Worm (Caenorhabditis elegans) whole organism, mixed stage, embryonic: ENCODE results near the gene garr-1.
A peak's percentile ranks its signal among the peaks of the same experiment; 100 is the strongest.

ENCODE experiments used
- M03D4.4 ChIP-seq: sonication (generic microtip); optimal IDR thresholded peaks from 2 replicates; lab custom pipeline; 2017; ENCODE audit warnings: mild to moderate bottlenecking, missing genetic modification characterization, missing compliant biosample characterization
- bed-3 ChIP-seq: fragments of 200-800 bp; sonication (Bioruptor generic); optimal IDR thresholded peaks from 3 replicates; lab custom pipeline; 2018; ENCODE audit warnings: mild to moderate bottlenecking, missing genetic modification characterization, moderate library complexity, missing compliant biosample characterization
- blmp-1 ChIP-seq: fragments of 150-350 bp; optimal IDR thresholded peaks from 2 replicates; lab custom pipeline; 2014; ENCODE audit warnings: missing biosample characterization, missing genetic modification characterization
- ceh-39 ChIP-seq: fragments of 150-350 bp; optimal IDR thresholded peaks from 2 replicates; lab custom pipeline; 2014; ENCODE audit warnings: missing biosample characterization, missing genetic modification characterization
- ceh-43 ChIP-seq: fragments of 200-800 bp; sonication (Bioruptor generic); optimal IDR thresholded peaks from 2 replicates; lab custom pipeline; 2018; ENCODE audit warnings: mild to moderate bottlenecking, missing genetic modification characterization, moderate library complexity, missing compliant biosample characterization
- ceh-83 ChIP-seq: fragments of 200-800 bp; sonication (Bioruptor generic); optimal IDR thresholded peaks from 2 replicates; lab custom pipeline; 2018; ENCODE audit warnings: mild to moderate bottlenecking, missing genetic modification characterization, missing compliant biosample characterization
- ces-1 ChIP-seq: fragments of 150-350 bp; optimal IDR thresholded peaks from 2 replicates; lab custom pipeline; 2014; ENCODE audit warnings: missing biosample characterization, missing genetic modification reagents, missing genetic modification characterization
- cnd-1 ChIP-seq: fragments of 200-800 bp; sonication (Bioruptor generic); optimal IDR thresholded peaks from 2 replicates; lab custom pipeline; 2018; ENCODE audit warnings: mild to moderate bottlenecking, missing genetic modification characterization, missing compliant biosample characterization
- drap-1 ChIP-seq: fragments of 200-800 bp; sonication (Bioruptor generic); optimal IDR thresholded peaks from 3 replicates; lab custom pipeline; 2018; ENCODE audit warnings: mild to moderate bottlenecking, missing genetic modification characterization, missing compliant biosample characterization
- elt-1 ChIP-seq: sonication (generic microtip); optimal IDR thresholded peaks from 2 replicates; lab custom pipeline; 2017; ENCODE audit warnings: missing genetic modification characterization, mild to moderate bottlenecking, missing compliant biosample characterization, antibody characterized with exemption, moderate library complexity, borderline replicate concordance; ENCODE audit not compliant: insufficient read depth
- elt-3 ChIP-seq: fragments of 150-350 bp; optimal IDR thresholded peaks from 2 replicates; lab custom pipeline; 2014; ENCODE audit warnings: missing biosample characterization, missing genetic modification characterization
- flh-1 ChIP-seq: fragments of 200-800 bp; sonication (Bioruptor generic); optimal IDR thresholded peaks from 2 replicates; lab custom pipeline; 2018; ENCODE audit warnings: mild to moderate bottlenecking, missing genetic modification characterization, moderate library complexity, missing compliant biosample characterization
- ham-2 ChIP-seq: fragments of 200-800 bp; sonication (Bioruptor generic); optimal IDR thresholded peaks from 2 replicates; lab custom pipeline; 2018; ENCODE audit warnings: mild to moderate bottlenecking, missing genetic modification characterization, missing compliant biosample characterization
- hlh-1 ChIP-seq: fragments of 150-350 bp; optimal IDR thresholded peaks from 2 replicates; lab custom pipeline; 2014; ENCODE audit warnings: missing biosample characterization, missing genetic modification reagents, missing genetic modification characterization
- lin-13 ChIP-seq: fragments of 150-350 bp; optimal IDR thresholded peaks from 2 replicates; lab custom pipeline; 2014; ENCODE audit warnings: missing biosample characterization, missing genetic modification characterization
- lin-32 ChIP-seq: fragments of 200-800 bp; sonication (Bioruptor generic); optimal IDR thresholded peaks from 2 replicates; lab custom pipeline; 2018; ENCODE audit warnings: mild to moderate bottlenecking, missing genetic modification characterization, missing compliant biosample characterization
- lsy-2 ChIP-seq: fragments of 150-350 bp; optimal IDR thresholded peaks from 2 replicates; lab custom pipeline; 2014; ENCODE audit warnings: missing biosample characterization, missing genetic modification characterization
- mab-5 ChIP-seq: fragments of 150-350 bp; optimal IDR thresholded peaks from 2 replicates; lab custom pipeline; 2014; ENCODE audit warnings: missing biosample characterization, missing genetic modification characterization
- mep-1 ChIP-seq: fragments of 150-350 bp; optimal IDR thresholded peaks from 2 replicates; lab custom pipeline; 2017; ENCODE audit warnings: missing biosample characterization, missing genetic modification reagents, missing genetic modification characterization, inconsistent platforms
- mls-2 ChIP-seq: sonication (generic microtip); optimal IDR thresholded peaks from 2 replicates; lab custom pipeline; 2016; ENCODE audit warnings: mild to moderate bottlenecking, missing genetic modification characterization, moderate library complexity, missing compliant biosample characterization
- nhr-12 ChIP-seq: fragments of 150-350 bp; optimal IDR thresholded peaks from 2 replicates; lab custom pipeline; 2014; ENCODE audit warnings: missing biosample characterization, missing genetic modification characterization
- nhr-2 ChIP-seq: fragments of 150-350 bp; optimal IDR thresholded peaks from 2 replicates; lab custom pipeline; 2014; ENCODE audit warnings: missing biosample characterization, missing genetic modification characterization
- nhr-237 ChIP-seq: fragments of 150-350 bp; optimal IDR thresholded peaks from 2 replicates; lab custom pipeline; 2014; ENCODE audit warnings: missing biosample characterization, missing genetic modification characterization
- nhr-28 ChIP-seq: fragments of 150-350 bp; optimal IDR thresholded peaks from 2 replicates; lab custom pipeline; 2014; ENCODE audit warnings: missing biosample characterization, missing genetic modification characterization
- nhr-76 ChIP-seq: sonication (generic microtip); optimal IDR thresholded peaks from 2 replicates; lab custom pipeline; 2017; ENCODE audit warnings: missing biosample characterization, missing genetic modification characterization
- pha-4 ChIP-seq: fragments of 150-350 bp; optimal IDR thresholded peaks from 2 replicates; lab custom pipeline; 2018; ENCODE audit warnings: missing biosample characterization, missing genetic modification reagents, missing genetic modification characterization
- sem-2 ChIP-seq: fragments of 200-800 bp; sonication (Bioruptor generic); optimal IDR thresholded peaks from 2 replicates; lab custom pipeline; 2018; ENCODE audit warnings: mild to moderate bottlenecking, missing genetic modification characterization, missing compliant biosample characterization
- snpc-4 ChIP-seq: fragments of 150-350 bp; optimal IDR thresholded peaks from 2 replicates; lab custom pipeline; 2014; ENCODE audit warnings: missing biosample characterization, missing genetic modification characterization
- sptf-1 ChIP-seq: sonication (generic microtip); optimal IDR thresholded peaks from 2 replicates; lab custom pipeline; 2017; ENCODE audit warnings: mild to moderate bottlenecking, missing genetic modification characterization, moderate library complexity, missing compliant biosample characterization
- tbx-8 ChIP-seq: fragments of 200-800 bp; sonication (Bioruptor generic); optimal IDR thresholded peaks from 2 replicates; lab custom pipeline; 2018; ENCODE audit warnings: mild to moderate bottlenecking, missing genetic modification characterization, moderate library complexity, missing compliant biosample characterization
- unc-120 ChIP-seq: sonication (generic microtip); optimal IDR thresholded peaks from 2 replicates; lab custom pipeline; 2017; ENCODE audit warnings: missing genetic modification characterization, missing compliant biosample characterization; ENCODE audit not compliant: poor library complexity, severe bottlenecking
- unc-39 ChIP-seq: fragments of 150-350 bp; optimal IDR thresholded peaks from 2 replicates; lab custom pipeline; 2014; ENCODE audit warnings: missing biosample characterization, missing genetic modification characterization
- unc-62 ChIP-seq: fragments of 150-350 bp; optimal IDR thresholded peaks from 2 replicates; lab custom pipeline; 2014; ENCODE audit warnings: missing biosample characterization, missing genetic modification reagents, missing genetic modification characterization
- zip-8 ChIP-seq: fragments of 150-350 bp; optimal IDR thresholded peaks from 2 replicates; lab custom pipeline; 2014; ENCODE audit warnings: missing biosample characterization, missing genetic modification characterization
- ztf-11 ChIP-seq: fragments of 150-350 bp; optimal IDR thresholded peaks from 2 replicates; lab custom pipeline; 2014; ENCODE audit warnings: missing biosample characterization, missing genetic modification characterization

Gene garr-1

DNA sequence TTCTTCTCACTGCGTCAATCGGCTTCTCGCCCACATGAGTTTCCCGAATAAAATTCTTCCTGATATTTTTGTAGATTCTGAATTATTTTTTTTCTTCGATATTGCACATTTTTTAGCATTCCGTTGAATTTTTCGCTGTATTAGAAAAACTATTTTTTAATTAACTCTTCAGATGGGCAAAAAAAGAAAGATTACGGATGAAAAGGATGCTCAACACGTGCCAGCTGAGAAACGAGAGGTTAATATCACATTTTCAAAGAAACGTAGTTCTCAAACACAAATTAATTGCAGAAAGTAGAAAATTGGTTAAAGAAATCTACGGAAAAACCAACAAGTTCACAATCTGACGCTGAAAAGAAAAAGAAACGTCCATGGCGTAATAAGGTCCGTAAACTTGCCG lies 29.6 kb upstream of the garr-1 start, which contains the start of gene rrp-8:
rrp-8 (plus strand) TSS at position 173 of the 400 bp plus-strand sequence.
- TF ChIP-seq blmp-1 (tag; lab: Kevin White, UChicago) (no peak), hlh-1 (tag; lab: Kevin White, UChicago) (no peak), mls-2 (no peak), flh-1 (GFP tag; lab: Kevin White, UChicago) (no peak), lin-32 (GFP tag; lab: Kevin White, UChicago) (no peak)

DNA sequence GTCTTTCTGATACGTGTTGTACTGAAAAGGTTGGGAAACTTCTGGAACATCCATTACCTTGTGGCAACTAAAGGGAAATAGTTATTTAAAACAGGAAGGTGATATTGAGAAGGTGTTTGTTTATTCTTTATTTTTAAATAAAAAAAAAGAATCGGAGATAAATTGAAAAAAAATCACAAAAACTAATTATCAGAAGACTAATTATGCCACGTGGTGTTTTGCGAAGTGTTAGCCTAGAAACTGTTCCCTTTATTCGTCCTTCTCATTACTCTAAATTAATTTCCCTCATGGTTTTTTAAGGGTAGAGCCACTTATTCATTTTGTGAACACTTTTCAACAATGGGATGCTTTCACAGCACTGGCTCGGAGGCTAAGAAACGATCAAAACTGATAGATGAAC lies 24.6 kb upstream of the garr-1 start, which contains the start of gene gpa-4:
gpa-4 (plus strand) TSS at position 301 of the 400 bp plus-strand sequence.
- TF ChIP-seq elt-3 (no peak), zip-8 (tag; lab: Kevin White, UChicago) (no peak), sptf-1 (tag; lab: Kevin White, UChicago) (no peak), hlh-1 (tag; lab: Kevin White, UChicago) (no peak), ztf-11 (tag; lab: Kevin White, UChicago) (no peak), mab-5 (no peak), nhr-2 (no peak), lin-32 (GFP tag; lab: Kevin White, UChicago) (no peak), tbx-8 (GFP tag; lab: Kevin White, UChicago) (no peak), blmp-1 (tag; lab: Kevin White, UChicago) (no peak), unc-39 (tag; lab: Kevin White, UChicago) (no peak), M03D4.4 (no peak), nhr-28 (tag; lab: Kevin White, UChicago) (no peak), cnd-1 (tag; lab: Kevin White, UChicago) (no peak)

DNA sequence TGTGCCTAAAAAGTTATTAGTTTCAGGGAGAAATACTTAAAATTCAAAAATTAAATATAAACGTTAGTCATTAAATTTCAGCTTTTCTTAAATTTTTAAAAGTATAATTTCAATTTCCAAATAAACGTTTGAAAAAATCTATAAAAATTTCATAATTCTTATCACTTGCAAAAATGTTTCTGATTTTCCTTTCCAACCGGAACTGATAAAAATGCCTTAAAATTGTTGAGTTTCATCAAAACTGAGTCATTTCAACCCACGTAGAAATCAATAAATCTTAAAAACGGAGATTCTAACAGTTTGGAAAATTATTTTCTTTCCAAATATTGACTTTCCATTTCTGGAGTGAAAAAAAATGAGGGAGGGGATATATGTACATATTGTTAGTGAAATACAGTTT lies 17.1 kb upstream of the garr-1 start:
- TF ChIP-seq lsy-2 (tag; lab: Kevin White, UChicago) = no peak
- TF ChIP-seq M03D4.4 = no peak
- no peak for TF ChIP-seq mls-2
- TF ChIP-seq snpc-4 (tag; lab: Kevin White, UChicago) = no peak
- no peak for TF ChIP-seq ceh-39
- no peak for TF ChIP-seq bed-3 (GFP tag; lab: Kevin White, UChicago)
- no peak for TF ChIP-seq ces-1 (GFP tag; lab: Kevin White, UChicago)
- TF ChIP-seq flh-1 (GFP tag; lab: Kevin White, UChicago) = no peak
- TF ChIP-seq zip-8 (tag; lab: Kevin White, UChicago) = no peak
- TF ChIP-seq tbx-8 (GFP tag; lab: Kevin White, UChicago) = no peak
- TF ChIP-seq sem-2 (GFP tag; lab: Kevin White, UChicago) = no peak
- no peak for TF ChIP-seq ztf-11 (tag; lab: Kevin White, UChicago)
- TF ChIP-seq mep-1 (tag; lab: Kevin White, UChicago) = no peak
- TF ChIP-seq nhr-2 = no peak

DNA sequence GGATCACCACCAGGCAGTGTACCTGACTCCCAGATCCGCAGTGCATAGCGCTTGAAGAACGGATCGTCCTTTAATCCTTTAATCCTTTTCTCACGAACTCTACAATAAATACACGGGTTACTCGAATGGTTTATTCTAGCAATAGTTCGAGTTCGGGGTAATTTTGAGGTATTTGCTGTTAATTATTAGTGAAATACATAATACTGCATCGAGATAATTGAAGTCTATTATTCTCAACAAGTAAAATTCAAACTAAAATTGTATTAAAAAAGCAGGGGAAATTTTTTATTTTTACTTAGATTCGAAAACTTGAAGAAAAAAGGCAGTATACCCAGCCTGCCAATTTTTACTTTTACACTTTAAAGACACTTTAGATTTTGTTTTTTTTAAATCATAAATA lies 16.0 kb upstream of the garr-1 start, which contains the start of gene kgb-1:
kgb-1 (minus strand) TSS at position 101 of the 400 bp plus-strand sequence.
- no peak for TF ChIP-seq lsy-2 (tag; lab: Kevin White, UChicago)
- no peak for TF ChIP-seq nhr-237 (tag; lab: Kevin White, UChicago)
- TF ChIP-seq, all 35 proteins: peak for 0

DNA sequence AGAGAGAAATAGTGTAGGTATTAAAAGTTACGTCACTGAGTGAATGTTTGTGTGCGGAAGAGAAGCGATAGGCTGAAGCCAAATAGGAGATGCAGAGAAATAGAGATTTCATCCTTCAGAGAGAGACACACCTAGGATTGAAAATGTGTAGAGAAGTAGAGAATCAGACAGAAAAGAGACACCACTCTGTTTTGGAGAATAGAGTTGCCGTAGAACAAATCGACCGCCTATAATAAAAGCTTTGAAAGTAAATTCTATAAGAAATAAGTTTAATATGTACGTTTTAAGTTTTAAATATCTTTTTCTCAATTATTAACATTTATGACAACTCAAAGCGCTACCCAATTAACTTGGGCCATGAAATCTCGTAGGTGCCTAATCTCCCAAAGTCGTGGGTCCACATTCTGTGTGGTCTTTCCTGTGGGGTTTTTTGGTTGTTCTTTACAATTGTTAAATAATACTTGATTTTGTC lies 15.5 kb upstream of the garr-1 start, which contains the start of gene T07A9.12:
T07A9.12 (plus strand) TSS at position 448 of the 472 bp plus-strand sequence.
- peak; percentile 63 for TF ChIP-seq nhr-237 (tag; lab: Kevin White, UChicago)
- TF ChIP-seq nhr-28 (tag; lab: Kevin White, UChicago) = no peak
- TF ChIP-seq nhr-2 = peak; percentile 41
- peak; percentile 71 for TF ChIP-seq unc-120 (tag; lab: Kevin White, UChicago)
- TF ChIP-seq zip-8 (tag; lab: Kevin White, UChicago) = peak; percentile 26
- no peak for TF ChIP-seq sem-2 (GFP tag; lab: Kevin White, UChicago)
- TF ChIP-seq flh-1 (GFP tag; lab: Kevin White, UChicago) = no peak
- no peak for TF ChIP-seq blmp-1 (tag; lab: Kevin White, UChicago)
- TF ChIP-seq ceh-83 (GFP tag; lab: Kevin White, UChicago) = no peak
- no peak for TF ChIP-seq tbx-8 (GFP tag; lab: Kevin White, UChicago)
- no peak for TF ChIP-seq lin-32 (GFP tag; lab: Kevin White, UChicago)
- TF ChIP-seq lin-13 (tag; lab: Kevin White, UChicago) = no peak
- peak; percentile 34 for TF ChIP-seq lsy-2 (tag; lab: Kevin White, UChicago)
- TF ChIP-seq ces-1 (GFP tag; lab: Kevin White, UChicago) = peak; percentile 43
- TF ChIP-seq sptf-1 (tag; lab: Kevin White, UChicago) = peak; percentile 63
- no peak for TF ChIP-seq ceh-43
- peak; percentile 9 for TF ChIP-seq mls-2
- TF ChIP-seq elt-1 = no peak
- TF ChIP-seq nhr-76 = no peak
- TF ChIP-seq cnd-1 (tag; lab: Kevin White, UChicago) = no peak
- TF ChIP-seq snpc-4 (tag; lab: Kevin White, UChicago) = no peak
- peak; percentile 28 for TF ChIP-seq M03D4.4
- no peak for TF ChIP-seq drap-1 (GFP tag; lab: Kevin White, UChicago)
- TF ChIP-seq hlh-1 (tag; lab: Kevin White, UChicago) = no peak
- TF ChIP-seq pha-4 (tag; lab: Kevin White, UChicago) = peak; percentile 74
- no peak for TF ChIP-seq ceh-39
- no peak for TF ChIP-seq ztf-11 (tag; lab: Kevin White, UChicago)
- TF ChIP-seq elt-3 = no peak
- TF ChIP-seq unc-39 (tag; lab: Kevin White, UChicago) = no peak
- peak; percentile 54 for TF ChIP-seq unc-62 (GFP tag; lab: Kevin White, UChicago)
- peak; percentile 84 for TF ChIP-seq ham-2
- no peak for TF ChIP-seq bed-3 (GFP tag; lab: Kevin White, UChicago)
- TF ChIP-seq nhr-12 (tag; lab: Kevin White, UChicago) = no peak
- TF ChIP-seq mab-5 = no peak
- TF ChIP-seq mep-1 (tag; lab: Kevin White, UChicago) = peak; percentile 46
